Fruit fly (Drosophila melanogaster) whole organism, pupa: Measurements from ENCODE around the gene CG13295.

ENCODE experiments used
- CG4496 ChIP-seq: fragments of 200-800 bp; sonication (Bioruptor generic); IDR thresholded peaks from 3 replicates; pipeline ENCODE4 v1.3.6; 2022; ENCODE audit warnings: missing biosample characterization, missing genetic modification characterization
- CG8159 ChIP-seq: fragments of 200-800 bp; sonication (Bioruptor generic); optimal IDR thresholded peaks from 3 replicates; lab custom pipeline; 2018; ENCODE audit warnings: missing biosample characterization, mild to moderate bottlenecking, missing genetic modification characterization, moderate library complexity
- CG9948 ChIP-seq: fragments of 200-800 bp; sonication (Bioruptor generic); optimal IDR thresholded peaks from 2 replicates; lab custom pipeline; 2018; ENCODE audit warnings: missing biosample characterization, mild to moderate bottlenecking, missing genetic modification characterization, moderate library complexity
- gl ChIP-seq: fragments of 200-800 bp; sonication (Bioruptor generic); optimal IDR thresholded peaks from 2 replicates; lab custom pipeline; 2018; ENCODE audit warnings: missing biosample characterization, mild to moderate bottlenecking, missing genetic modification characterization
- rn ChIP-seq: fragments of 200-800 bp; sonication (Bioruptor generic); IDR thresholded peaks from 2 replicates; pipeline ENCODE4 v1.3.6; 2022; ENCODE audit warnings: missing biosample characterization, missing genetic modification characterization

dm6 chr3L:6033008-6033407, 42.0 kb downstream of the CG13295 start:
- TF ChIP-seq CG4496 (GFP tag; lab: Robert Waterston, UW): no peak
- no peak for TF ChIP-seq rn (GFP tag; lab: Robert Waterston, UW)
- no peak for TF ChIP-seq CG9948
- TF ChIP-seq gl (tag; lab: Kevin White, UChicago): no peak
- TF ChIP-seq CG8159 (tag; lab: Kevin White, UChicago): no peak
